Worm (Caenorhabditis elegans) whole organism, L2 larva: ENCODE results near the gene Y50D4A.10.

Experiments
- R02D3.7 ChIP-seq: fragments of 150-350 bp; optimal IDR thresholded peaks from 2 replicates; lab custom pipeline; 2014; ENCODE audit warnings: missing biosample characterization, missing genetic modification characterization
- Y55F3AM.14 ChIP-seq: fragments of 200-800 bp; sonication (Bioruptor generic); optimal IDR thresholded peaks from 2 replicates; lab custom pipeline; 2018; ENCODE audit warnings: mild to moderate bottlenecking, missing genetic modification characterization, missing compliant biosample characterization
- ama-1 ChIP-seq: fragments of 150-350 bp; optimal IDR thresholded peaks from 2 replicates; lab custom pipeline; 2018; ENCODE audit warnings: inconsistent platforms
- blmp-1 ChIP-seq: sonication (generic microtip); optimal IDR thresholded peaks from 2 replicates; lab custom pipeline; 2017; ENCODE audit warnings: missing genetic modification characterization, mild to moderate bottlenecking, missing compliant biosample characterization, antibody characterized with exemption, moderate library complexity; ENCODE audit not compliant: insufficient read depth
- lin-11 ChIP-seq: fragments of 150-350 bp; sonication (generic microtip); optimal IDR thresholded peaks from 2 replicates; lab custom pipeline; 2014; ENCODE audit warnings: missing biosample characterization, missing genetic modification characterization, inconsistent platforms, mixed read lengths
- lin-39 ChIP-seq: fragments of 150-350 bp; optimal IDR thresholded peaks from 2 replicates; lab custom pipeline; 2014; ENCODE audit warnings: missing biosample characterization, missing genetic modification reagents, missing genetic modification characterization
- lsy-2 ChIP-seq, 2 experiments: fragments of 150-350 bp in 1 of 2; sonication (generic microtip) in 1 of 2; optimal IDR thresholded peaks; 2 replicates each; lab custom pipeline; 2014 to 2017; ENCODE audit warnings: missing biosample characterization in 2 of 2, missing genetic modification characterization in 2 of 2
- nhr-11 ChIP-seq: fragments of 150-350 bp; optimal IDR thresholded peaks from 2 replicates; lab custom pipeline; 2014; ENCODE audit warnings: missing biosample characterization, missing genetic modification characterization
- nhr-25 ChIP-seq: fragments of 150-350 bp; sonication (generic microtip); optimal IDR thresholded peaks from 3 replicates; lab custom pipeline; 2014; ENCODE audit warnings: missing biosample characterization, missing genetic modification characterization
- unc-55 ChIP-seq: fragments of 150-350 bp; sonication (generic microtip); optimal IDR thresholded peaks from 3 replicates; lab custom pipeline; 2014; ENCODE audit warnings: missing biosample characterization, missing genetic modification reagents, missing genetic modification characterization
- ztf-11 ChIP-seq: sonication (generic microtip); optimal IDR thresholded peaks from 2 replicates; lab custom pipeline; 2017; ENCODE audit warnings: missing biosample characterization, missing genetic modification characterization

DNA sequence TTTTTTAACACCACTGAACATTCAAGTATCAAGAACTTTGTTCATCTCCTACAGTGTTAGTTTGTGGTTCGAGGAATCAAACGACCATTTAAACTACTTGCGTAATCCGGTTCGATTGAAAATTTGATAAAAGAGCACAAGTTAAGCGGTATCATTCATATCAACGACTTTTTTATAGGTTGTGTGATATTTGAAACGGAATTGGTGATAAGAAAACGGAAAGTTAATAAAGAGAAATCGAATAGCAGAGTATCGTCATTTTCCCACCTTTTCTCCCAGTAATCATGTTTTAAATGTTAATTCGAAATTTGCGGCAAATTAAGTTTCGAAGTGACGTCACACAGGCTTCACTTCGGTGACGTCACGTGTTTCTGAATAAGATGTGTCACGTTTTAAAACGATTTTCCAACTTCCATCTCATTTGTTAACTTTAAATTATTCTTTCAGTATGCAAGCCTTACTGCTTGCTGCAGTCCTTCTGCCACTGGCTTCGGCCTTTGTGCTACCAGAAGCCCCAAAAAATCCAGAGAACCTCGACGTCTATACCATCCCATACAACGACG is 44.0 kb downstream of the Y50D4A.10 start, which contains the start of gene T21H3.1:
- TF ChIP-seq lin-11 (tag; lab: Kevin White, UChicago) (no peak), nhr-25 (tag; lab: Kevin White, UChicago) (no peak), nhr-11 (tag; lab: Kevin White, UChicago) (no peak), ama-1 (lab: Kevin White, UChicago) (no peak), R02D3.7 (tag; lab: Kevin White, UChicago) (no peak), lsy-2 (tag; optimal IDR thresholded peaks at IDR 0.05; lab: Kevin White, UChicago) (no peak), Y55F3AM.14 (no peak), ztf-11 (tag; lab: Kevin White, UChicago) (no peak), blmp-1 (no peak), lin-39 (no peak), unc-55 (GFP tag; lab: Kevin White, UChicago) (no peak)
